Worm (Caenorhabditis elegans) whole organism, L3 larva: Measurements from ENCODE around the gene C28H8.7.

Source experiments
- R02D3.7 ChIP-seq: fragments of 150-350 bp; optimal IDR thresholded peaks from 2 replicates; lab custom pipeline; 2014; ENCODE audit warnings: missing biosample characterization, missing genetic modification characterization
- ZK546.5 ChIP-seq: sonication (generic microtip); optimal IDR thresholded peaks from 2 replicates; lab custom pipeline; 2017; ENCODE audit warnings: missing biosample characterization, missing genetic modification characterization
- aly-2 ChIP-seq: fragments of 150-350 bp; optimal IDR thresholded peaks from 2 replicates; lab custom pipeline; 2014; ENCODE audit warnings: missing biosample characterization, missing genetic modification characterization
- ama-1 ChIP-seq: fragments of 150-350 bp; optimal IDR thresholded peaks from 2 replicates; lab custom pipeline; 2018
- ceh-16 ChIP-seq: sonication (generic microtip); optimal IDR thresholded peaks from 2 replicates; lab custom pipeline; 2017; ENCODE audit warnings: missing biosample characterization, missing genetic modification characterization
- ceh-28 ChIP-seq: fragments of 150-350 bp; optimal IDR thresholded peaks from 2 replicates; lab custom pipeline; 2014; ENCODE audit warnings: missing biosample characterization, missing genetic modification reagents, missing genetic modification characterization
- ceh-82 ChIP-seq: fragments of 150-350 bp; optimal IDR thresholded peaks from 2 replicates; lab custom pipeline; 2014; ENCODE audit warnings: missing biosample characterization, missing genetic modification characterization
- ceh-9 ChIP-seq: sonication (generic microtip); optimal IDR thresholded peaks from 2 replicates; lab custom pipeline; 2018; ENCODE audit warnings: missing biosample characterization, missing genetic modification characterization
- daf-12 ChIP-seq: fragments of 150-350 bp; optimal IDR thresholded peaks from 2 replicates; lab custom pipeline; 2014; ENCODE audit warnings: missing biosample characterization, missing genetic modification reagents, missing genetic modification characterization
- egl-27 ChIP-seq: sonication (generic microtip); optimal IDR thresholded peaks from 4 replicates; lab custom pipeline; 2017; ENCODE audit warnings: missing biosample characterization, missing genetic modification reagents, missing genetic modification characterization
- egl-5 ChIP-seq: fragments of 150-350 bp; optimal IDR thresholded peaks from 2 replicates; lab custom pipeline; 2017; ENCODE audit warnings: missing biosample characterization, missing genetic modification reagents, missing genetic modification characterization, inconsistent platforms
- elt-1 ChIP-seq: fragments of 150-350 bp; optimal IDR thresholded peaks from 2 replicates; lab custom pipeline; 2014; ENCODE audit warnings: missing biosample characterization, missing genetic modification characterization
- elt-2 ChIP-seq: sonication (generic microtip); optimal IDR thresholded peaks from 2 replicates; lab custom pipeline; 2016; ENCODE audit warnings: missing genetic modification reagents, mild to moderate bottlenecking, missing genetic modification characterization, missing compliant biosample characterization
- elt-3 ChIP-seq, 3 experiments: fragments of 150-350 bp in 1 of 3; sonication (generic microtip) in 2 of 3; optimal IDR thresholded peaks; 2 replicates in 2 of 3; 4 replicates in 1 of 3; lab custom pipeline; 2014 to 2017; ENCODE audit warnings: missing biosample characterization in 3 of 3, missing genetic modification characterization in 3 of 3
- fkh-10 ChIP-seq: sonication (generic microtip); optimal IDR thresholded peaks from 2 replicates; lab custom pipeline; 2017; ENCODE audit warnings: missing biosample characterization, missing genetic modification reagents, missing genetic modification characterization
- fkh-2 ChIP-seq: fragments of 150-350 bp; optimal IDR thresholded peaks from 2 replicates; lab custom pipeline; 2014; ENCODE audit warnings: missing biosample characterization, missing genetic modification reagents, missing genetic modification characterization
- hmg-11 ChIP-seq: sonication (generic microtip); optimal IDR thresholded peaks from 2 replicates; lab custom pipeline; 2016; ENCODE audit warnings: missing genetic modification characterization, missing compliant biosample characterization
- jun-1 ChIP-seq: fragments of 150-350 bp; optimal IDR thresholded peaks from 2 replicates; lab custom pipeline; 2014; ENCODE audit warnings: missing biosample characterization, missing genetic modification reagents, missing genetic modification characterization
- lin-15B ChIP-seq: fragments of 150-350 bp; optimal IDR thresholded peaks from 2 replicates; lab custom pipeline; 2014; ENCODE audit warnings: missing biosample characterization, missing genetic modification characterization
- lin-39 ChIP-seq: fragments of 150-350 bp; optimal IDR thresholded peaks from 2 replicates; lab custom pipeline; 2018; ENCODE audit warnings: missing biosample characterization, missing genetic modification reagents, missing genetic modification characterization
- lsy-12 ChIP-seq: sonication (generic microtip); optimal IDR thresholded peaks from 2 replicates; lab custom pipeline; 2016; ENCODE audit warnings: mild to moderate bottlenecking, missing genetic modification characterization, missing compliant biosample characterization
- mdl-1 ChIP-seq: fragments of 150-350 bp; optimal IDR thresholded peaks from 2 replicates; lab custom pipeline; 2014; ENCODE audit warnings: missing biosample characterization, missing genetic modification characterization
- mml-1 ChIP-seq: fragments of 150-350 bp; sonication (generic microtip); optimal IDR thresholded peaks from 3 replicates; lab custom pipeline; 2014; ENCODE audit warnings: missing biosample characterization, missing genetic modification characterization
- nfya-1 ChIP-seq: sonication (generic microtip); optimal IDR thresholded peaks from 2 replicates; lab custom pipeline; 2017; ENCODE audit warnings: missing genetic modification characterization, mild to moderate bottlenecking, missing compliant biosample characterization, antibody characterized with exemption, moderate library complexity; ENCODE audit not compliant: insufficient read depth
- nhr-11 ChIP-seq: fragments of 150-350 bp; optimal IDR thresholded peaks from 2 replicates; lab custom pipeline; 2014; ENCODE audit warnings: missing biosample characterization, missing genetic modification characterization
- nhr-12 ChIP-seq: fragments of 150-350 bp; optimal IDR thresholded peaks from 2 replicates; lab custom pipeline; 2014; ENCODE audit warnings: missing biosample characterization, missing genetic modification characterization
- nhr-23 ChIP-seq: fragments of 150-350 bp; optimal IDR thresholded peaks from 2 replicates; lab custom pipeline; 2014; ENCODE audit warnings: missing biosample characterization, missing genetic modification reagents, missing genetic modification characterization
- nhr-237 ChIP-seq: fragments of 150-350 bp; optimal IDR thresholded peaks from 2 replicates; lab custom pipeline; 2014; ENCODE audit warnings: missing biosample characterization, missing genetic modification characterization
- nhr-28 ChIP-seq: fragments of 150-350 bp; optimal IDR thresholded peaks from 2 replicates; lab custom pipeline; 2014; ENCODE audit warnings: missing biosample characterization, missing genetic modification characterization
- nhr-43 ChIP-seq: sonication (generic microtip); optimal IDR thresholded peaks from 2 replicates; lab custom pipeline; 2016; ENCODE audit warnings: mild to moderate bottlenecking, missing genetic modification characterization, missing compliant biosample characterization; ENCODE audit not compliant: poor library complexity, severe bottlenecking
- nhr-67 ChIP-seq: fragments of 150-350 bp; optimal IDR thresholded peaks from 2 replicates; lab custom pipeline; 2014; ENCODE audit warnings: missing biosample characterization, missing genetic modification characterization
- nhr-76 ChIP-seq: fragments of 150-350 bp; sonication (generic microtip); optimal IDR thresholded peaks from 5 replicates; lab custom pipeline; 2014; ENCODE audit warnings: missing biosample characterization, missing genetic modification characterization
- nhr-77 ChIP-seq: fragments of 150-350 bp; optimal IDR thresholded peaks from 2 replicates; lab custom pipeline; 2014; ENCODE audit warnings: missing biosample characterization, missing genetic modification characterization
- pha-4 ChIP-seq: fragments of 150-350 bp; optimal IDR thresholded peaks from 2 replicates; lab custom pipeline; 2014; ENCODE audit warnings: missing biosample characterization, missing genetic modification reagents, missing genetic modification characterization
- pqm-1 ChIP-seq: fragments of 150-350 bp; optimal IDR thresholded peaks from 2 replicates; lab custom pipeline; 2017; ENCODE audit warnings: missing biosample characterization, missing genetic modification characterization, inconsistent platforms
- sea-2 ChIP-seq: fragments of 150-350 bp; sonication (generic microtip); optimal IDR thresholded peaks from 4 replicates; lab custom pipeline; 2014; ENCODE audit warnings: missing biosample characterization, missing genetic modification reagents, missing genetic modification characterization
- tbx-2 ChIP-seq: sonication (generic microtip); optimal IDR thresholded peaks from 2 replicates; lab custom pipeline; 2016; ENCODE audit warnings: mild to moderate bottlenecking, missing genetic modification characterization, missing compliant biosample characterization
- unc-62 ChIP-seq: fragments of 150-350 bp; sonication (generic microtip); optimal IDR thresholded peaks from 4 replicates; lab custom pipeline; 2014; ENCODE audit warnings: missing biosample characterization, missing genetic modification reagents, missing genetic modification characterization
- zag-1 ChIP-seq: fragments of 150-350 bp; optimal IDR thresholded peaks from 2 replicates; lab custom pipeline; 2014; ENCODE audit warnings: missing biosample characterization, missing genetic modification characterization
- ztf-11 ChIP-seq: fragments of 150-350 bp; optimal IDR thresholded peaks from 2 replicates; lab custom pipeline; 2014; ENCODE audit warnings: missing biosample characterization, missing genetic modification characterization
- ztf-4 ChIP-seq: fragments of 150-350 bp; optimal IDR thresholded peaks from 2 replicates; lab custom pipeline; 2014; ENCODE audit warnings: missing biosample characterization, missing genetic modification characterization

Gene C28H8.7

ce11 chrIII:5838159-5839046, 48.4 kb downstream of the C28H8.7 start:
- TF ChIP-seq ZK546.5 (no peak), fkh-10 (GFP tag; lab: Kevin White, UChicago) (no peak), elt-1 (tag; lab: Kevin White, UChicago) (peak; percentile 59), nfya-1 (peak; percentile 14), R02D3.7 (tag; lab: Kevin White, UChicago) (no peak), jun-1 (tag; lab: Kevin White, UChicago) (peak; percentile 35), nhr-76 (tag; lab: Kevin White, UChicago) (no peak), fkh-2 (tag; lab: Kevin White, UChicago) (no peak), ztf-4 (tag; lab: Kevin White, UChicago) (no peak), ceh-82 (tag; lab: Kevin White, UChicago) (no peak), sea-2 (GFP tag; lab: Kevin White, UChicago) (no peak), ceh-16 (tag; lab: Kevin White, UChicago) (no peak), mdl-1 (tag; lab: Kevin White, UChicago) (peak; percentile 11), pha-4 (peak; percentile 75), nhr-23 (tag; lab: Kevin White, UChicago) (peak; percentile 46), mml-1 (tag; lab: Kevin White, UChicago) (no peak), elt-2 (tag; lab: Kevin White, UChicago) (peak; percentile 95), ceh-9 (tag; lab: Kevin White, UChicago) (no peak), egl-27 (tag; lab: Kevin White, UChicago) (no peak), lin-15B (tag; lab: Kevin White, UChicago) (no peak), elt-3 (tag; optimal IDR thresholded peaks at IDR 0.05; lab: Kevin White, UChicago) (no peak), aly-2 (tag; lab: Kevin White, UChicago) (no peak), nhr-11 (tag; lab: Kevin White, UChicago) (no peak), unc-62 (GFP tag; lab: Kevin White, UChicago) (no peak), zag-1 (tag; lab: Kevin White, UChicago) (no peak), daf-12 (no peak), nhr-12 (tag; lab: Kevin White, UChicago) (no peak), hmg-11 (tag; lab: Kevin White, UChicago) (no peak), ama-1 (lab: Kevin White, UChicago) (peak; percentile 73), nhr-237 (tag; lab: Kevin White, UChicago) (no peak), nhr-77 (tag; lab: Kevin White, UChicago) (no peak), pqm-1 (tag; lab: Kevin White, UChicago) (peak; percentile 93), tbx-2 (tag; lab: Kevin White, UChicago) (no peak), egl-5 (tag; lab: Kevin White, UChicago) (no peak), lin-39 (tag; lab: Kevin White, UChicago) (no peak), ztf-11 (tag; lab: Kevin White, UChicago) (no peak), nhr-43 (tag; lab: Kevin White, UChicago) (peak; percentile 44), lsy-12 (tag; lab: Kevin White, UChicago) (peak; percentile 53), nhr-67 (tag; lab: Kevin White, UChicago) (no peak)

- TF ChIP-seq lin-39 (tag; lab: Kevin White, UChicago) = no peak
- TF ChIP-seq ceh-28 (tag; lab: Kevin White, UChicago) = peak; percentile 11
- TF ChIP-seq lin-15B (tag; lab: Kevin White, UChicago) = no peak
- no peak for TF ChIP-seq fkh-2 (tag; lab: Kevin White, UChicago)
- TF ChIP-seq nfya-1 = peak; percentile 19
- no peak for TF ChIP-seq mdl-1 (tag; lab: Kevin White, UChicago)
- peak; percentile 8 for TF ChIP-seq nhr-23 (tag; lab: Kevin White, UChicago)
- TF ChIP-seq pha-4 = peak; percentile 43
- TF ChIP-seq lsy-12 (tag; lab: Kevin White, UChicago) = no peak
- no peak for TF ChIP-seq nhr-28 (tag; lab: Kevin White, UChicago)
These were observed 50.0 kb downstream of the C28H8.7 start, which contains the start of gene W04D12.1 for ce11 chrIII:5836816-5837215. Gene W04D12.1, plus strand, starts transcription at chrIII:5836926.
